Worm (Caenorhabditis elegans) whole organism, L4 larva: ENCODE data around the gene gdi-1.
A peak's percentile ranks its signal among the peaks of the same experiment; 100 is the strongest.

Experiments used
- F10B5.3 ChIP-seq: sonication (generic microtip); optimal IDR thresholded peaks from 2 replicates; lab custom pipeline; 2016; ENCODE audit warnings: mild to moderate bottlenecking, missing genetic modification characterization, missing compliant biosample characterization
- F26F4.8 ChIP-seq: fragments of 200-800 bp; sonication (Bioruptor generic); conservative IDR thresholded peaks from 2 replicates; pipeline ENCODE4 v1.3.6; 2022; ENCODE audit warnings: missing genetic modification characterization, missing compliant biosample characterization
- F37D6.2 ChIP-seq: sonication (generic microtip); optimal IDR thresholded peaks from 2 replicates; lab custom pipeline; 2016; ENCODE audit warnings: mild to moderate bottlenecking, missing genetic modification characterization, missing compliant biosample characterization
- F44E2.7 ChIP-seq: fragments of 200-800 bp; sonication (Bioruptor generic); IDR thresholded peaks from 2 replicates; pipeline ENCODE4 v2.1.2; 2022; ENCODE audit warnings: missing genetic modification characterization, missing compliant biosample characterization
- Y105C5A.15 ChIP-seq: fragments of 200-800 bp; sonication (Bioruptor generic); IDR thresholded peaks from 2 replicates; pipeline ENCODE4 v1.3.6; 2022; ENCODE audit warnings: missing genetic modification characterization, missing compliant biosample characterization
- Y48G9A.11 ChIP-seq: fragments of 200-800 bp; sonication (Bioruptor generic); IDR thresholded peaks from 2 replicates; pipeline ENCODE4 v1.3.6; 2022; ENCODE audit warnings: missing genetic modification reagents, missing genetic modification characterization, missing compliant biosample characterization
- ZK337.2 ChIP-seq: fragments of 200-800 bp; sonication (Bioruptor generic); IDR thresholded peaks from 2 replicates; pipeline ENCODE4 v1.3.6; 2022; ENCODE audit warnings: missing genetic modification reagents, missing genetic modification characterization, missing compliant biosample characterization
- aha-1 ChIP-seq: fragments of 150-350 bp; peaks from one replicate; lab custom pipeline; 2014; ENCODE audit warnings: missing biosample characterization, missing genetic modification characterization
- aly-2 ChIP-seq: sonication (generic microtip); optimal IDR thresholded peaks from 2 replicates; lab custom pipeline; 2018; ENCODE audit warnings: missing biosample characterization, missing genetic modification characterization
- attf-4 ChIP-seq: sonication (generic microtip); optimal IDR thresholded peaks from 3 replicates; lab custom pipeline; 2017; ENCODE audit warnings: missing biosample characterization, missing genetic modification characterization
- ceh-20 ChIP-seq: fragments of 200-800 bp; sonication (Bioruptor generic); IDR thresholded peaks from 2 replicates; pipeline ENCODE4 v1.3.6; 2022; ENCODE audit warnings: missing genetic modification reagents, missing genetic modification characterization, missing compliant biosample characterization
- ceh-32 ChIP-seq: sonication (generic microtip); optimal IDR thresholded peaks from 2 replicates; lab custom pipeline; 2016; ENCODE audit warnings: mild to moderate bottlenecking, missing genetic modification characterization, missing compliant biosample characterization; ENCODE audit not compliant: poor library complexity
- ceh-62 ChIP-seq: sonication (generic microtip); optimal IDR thresholded peaks from 2 replicates; lab custom pipeline; 2017; ENCODE audit warnings: missing biosample characterization, missing genetic modification characterization
- ces-1 ChIP-seq: fragments of 150-350 bp; sonication (generic microtip); optimal IDR thresholded peaks from 4 replicates; lab custom pipeline; 2014; ENCODE audit warnings: missing biosample characterization, missing genetic modification reagents, missing genetic modification characterization
- ctbp-1 ChIP-seq: fragments of 200-800 bp; sonication (Bioruptor generic); IDR thresholded peaks from 2 replicates; pipeline ENCODE4 v1.3.6; 2022; ENCODE audit warnings: missing genetic modification reagents, missing genetic modification characterization, missing compliant biosample characterization
- daf-12 ChIP-seq: fragments of 150-350 bp; optimal IDR thresholded peaks from 2 replicates; lab custom pipeline; 2014; ENCODE audit warnings: missing biosample characterization, missing genetic modification reagents, missing genetic modification characterization
- daf-16 ChIP-seq, 3 experiments: sonication (generic microtip); optimal IDR thresholded peaks; 2 replicates each; lab custom pipeline; 2016 to 2017; ENCODE audit warnings: missing genetic modification characterization in 3 of 3, missing genetic modification reagents in 3 of 3, mild to moderate bottlenecking in 2 of 3, missing compliant biosample characterization in 2 of 3, missing biosample characterization in 1 of 3, moderate library complexity in 1 of 3
- daf-8 ChIP-seq: fragments of 200-800 bp; sonication (Bioruptor generic); IDR thresholded peaks from 2 replicates; pipeline ENCODE4 v1.3.6; 2022; ENCODE audit warnings: missing genetic modification characterization, missing compliant biosample characterization
- dmd-8 ChIP-seq: fragments of 200-800 bp; sonication (Bioruptor generic); IDR thresholded peaks from 2 replicates; pipeline ENCODE4 v1.3.6; 2022; ENCODE audit warnings: missing genetic modification characterization, missing compliant biosample characterization
- duxl-1 ChIP-seq: sonication (generic microtip); optimal IDR thresholded peaks from 2 replicates; lab custom pipeline; 2016; ENCODE audit warnings: mild to moderate bottlenecking, missing genetic modification characterization, moderate library complexity, missing compliant biosample characterization; ENCODE audit not compliant: poor library complexity
- gei-8 ChIP-seq: fragments of 200-800 bp; sonication (Bioruptor generic); optimal IDR thresholded peaks from 2 replicates; lab custom pipeline; 2018; ENCODE audit warnings: mild to moderate bottlenecking, missing genetic modification characterization, missing compliant biosample characterization
- hlh-11 ChIP-seq: fragments of 200-800 bp; sonication (Bioruptor generic); optimal IDR thresholded peaks from 2 replicates; lab custom pipeline; 2018; ENCODE audit warnings: mild to moderate bottlenecking, missing genetic modification characterization, missing compliant biosample characterization
- jun-1 ChIP-seq: fragments of 150-350 bp; optimal IDR thresholded peaks from 2 replicates; lab custom pipeline; 2014; ENCODE audit warnings: missing biosample characterization, missing genetic modification reagents, missing genetic modification characterization
- lim-7 ChIP-seq: fragments of 200-800 bp; sonication (Bioruptor generic); IDR thresholded peaks from 2 replicates; pipeline ENCODE4 v1.3.6; 2022; ENCODE audit warnings: missing genetic modification characterization, missing compliant biosample characterization
- lin-1 ChIP-seq: fragments of 200-800 bp; sonication (Bioruptor generic); IDR thresholded peaks from 2 replicates; pipeline ENCODE4 v1.3.6; 2022; ENCODE audit warnings: missing genetic modification reagents, missing genetic modification characterization, missing compliant biosample characterization
- lin-15B ChIP-seq: fragments of 150-350 bp; sonication (generic microtip); optimal IDR thresholded peaks from 3 replicates; lab custom pipeline; 2014; ENCODE audit warnings: missing biosample characterization, missing genetic modification characterization
- lin-38 ChIP-seq: fragments of 200-800 bp; sonication (Bioruptor generic); IDR thresholded peaks from 2 replicates; pipeline ENCODE4 v1.3.6; 2022; ENCODE audit warnings: missing genetic modification reagents, missing genetic modification characterization, missing compliant biosample characterization
- lin-39 ChIP-seq: fragments of 150-350 bp; optimal IDR thresholded peaks from 2 replicates; lab custom pipeline; 2014; ENCODE audit warnings: missing biosample characterization, missing genetic modification reagents, missing genetic modification characterization
- lsy-2 ChIP-seq, 2 experiments: fragments of 150-350 bp in 1 of 2; sonication (generic microtip) in 1 of 2; optimal IDR thresholded peaks; 2 replicates each; lab custom pipeline; 2014 to 2017; ENCODE audit warnings: missing biosample characterization in 2 of 2, missing genetic modification characterization in 2 of 2
- madf-9 ChIP-seq: fragments of 200-800 bp; sonication (Bioruptor generic); conservative IDR thresholded peaks from 2 replicates; pipeline ENCODE4 v1.3.6; 2022; ENCODE audit warnings: missing genetic modification reagents, missing genetic modification characterization, missing compliant biosample characterization
- mxl-2 ChIP-seq: fragments of 200-800 bp; sonication (Bioruptor generic); conservative IDR thresholded peaks from 2 replicates; pipeline ENCODE4 v1.3.6; 2022; ENCODE audit warnings: missing genetic modification reagents, missing genetic modification characterization, missing compliant biosample characterization
- nhr-10 ChIP-seq: fragments of 150-350 bp; optimal IDR thresholded peaks from 2 replicates; lab custom pipeline; 2014; ENCODE audit warnings: missing biosample characterization, missing genetic modification characterization
- nhr-25 ChIP-seq: sonication (generic microtip); optimal IDR thresholded peaks from 2 replicates; lab custom pipeline; 2017; ENCODE audit warnings: missing genetic modification characterization, mild to moderate bottlenecking, missing compliant biosample characterization, antibody characterized with exemption, moderate library complexity, borderline replicate concordance; ENCODE audit not compliant: insufficient read depth
- nhr-41 ChIP-seq: fragments of 200-800 bp; sonication (Bioruptor generic); IDR thresholded peaks from 2 replicates; pipeline ENCODE4 v1.3.6; 2022; ENCODE audit warnings: missing genetic modification reagents, missing genetic modification characterization, missing compliant biosample characterization
- nhr-48 ChIP-seq: sonication (generic microtip); optimal IDR thresholded peaks from 2 replicates; lab custom pipeline; 2016; ENCODE audit warnings: mild to moderate bottlenecking, missing genetic modification characterization, missing compliant biosample characterization
- nhr-6 ChIP-seq: fragments of 150-350 bp; optimal IDR thresholded peaks from 2 replicates; lab custom pipeline; 2014; ENCODE audit warnings: missing biosample characterization, missing genetic modification characterization
- nhr-76 ChIP-seq: fragments of 150-350 bp; optimal IDR thresholded peaks from 2 replicates; lab custom pipeline; 2014; ENCODE audit warnings: missing biosample characterization, missing genetic modification characterization
- nhr-77 ChIP-seq: fragments of 150-350 bp; optimal IDR thresholded peaks from 2 replicates; lab custom pipeline; 2014; ENCODE audit warnings: missing biosample characterization, missing genetic modification characterization
- pqm-1 ChIP-seq: sonication (generic microtip); optimal IDR thresholded peaks from 2 replicates; lab custom pipeline; 2017; ENCODE audit warnings: missing biosample characterization, missing genetic modification characterization
- sdz-12 ChIP-seq: fragments of 200-800 bp; sonication (Bioruptor generic); optimal IDR thresholded peaks from 2 replicates; lab custom pipeline; 2018; ENCODE audit warnings: mild to moderate bottlenecking, missing genetic modification characterization, missing compliant biosample characterization
- snpc-1.2 ChIP-seq: fragments of 200-800 bp; sonication (Bioruptor generic); IDR thresholded peaks from 2 replicates; pipeline ENCODE4 v1.3.6; 2022; ENCODE audit warnings: missing genetic modification reagents, missing genetic modification characterization, missing compliant biosample characterization
- tag-97 ChIP-seq: fragments of 200-800 bp; sonication (Bioruptor generic); IDR thresholded peaks from 2 replicates; pipeline ENCODE4 v1.3.6; 2022; ENCODE audit warnings: missing genetic modification characterization, missing compliant biosample characterization
- tra-1 ChIP-seq: fragments of 200-800 bp; sonication (Bioruptor generic); IDR thresholded peaks from 2 replicates; pipeline ENCODE4 v1.3.6; 2022; ENCODE audit warnings: missing genetic modification reagents, missing genetic modification characterization, missing compliant biosample characterization
- unc-130 ChIP-seq: sonication (generic microtip); optimal IDR thresholded peaks from 2 replicates; lab custom pipeline; 2016; ENCODE audit warnings: missing genetic modification reagents, missing genetic modification characterization, missing compliant biosample characterization
- vab-7 ChIP-seq: fragments of 200-800 bp; sonication (Bioruptor generic); IDR thresholded peaks from 2 replicates; pipeline ENCODE4 v1.3.6; 2022; ENCODE audit warnings: missing genetic modification reagents, missing genetic modification characterization, missing compliant biosample characterization
- zag-1 ChIP-seq: fragments of 150-350 bp; optimal IDR thresholded peaks from 2 replicates; lab custom pipeline; 2014; ENCODE audit warnings: missing biosample characterization, missing genetic modification characterization
- zfp-3 ChIP-seq: fragments of 200-800 bp; sonication (Bioruptor generic); conservative IDR thresholded peaks from 2 replicates; pipeline ENCODE4 v1.3.6; 2022; ENCODE audit warnings: missing genetic modification reagents, missing genetic modification characterization, missing compliant biosample characterization
- zip-11 ChIP-seq: fragments of 200-800 bp; sonication (Bioruptor generic); IDR thresholded peaks from 2 replicates; pipeline ENCODE4 v1.3.6; 2022; ENCODE audit warnings: missing genetic modification characterization, missing compliant biosample characterization
- zip-2 ChIP-seq: fragments of 150-350 bp; optimal IDR thresholded peaks from 2 replicates; lab custom pipeline; 2014; ENCODE audit warnings: missing biosample characterization, missing genetic modification characterization
- ztf-7 ChIP-seq: fragments of 150-350 bp; optimal IDR thresholded peaks from 2 replicates; lab custom pipeline; 2014; ENCODE audit warnings: missing biosample characterization, missing genetic modification characterization

gdi-1 gene

ce11 chrIV:14824878-14825352, 32.2 kb upstream of the gdi-1 start, which contains the start of gene sec-61.A (continued):
- TF ChIP-seq nhr-10 (tag; lab: Kevin White, UChicago), result no peak
- peak; percentile 47 for TF ChIP-seq nhr-25 (tag; lab: Kevin White, UChicago)
- TF ChIP-seq ctbp-1 (GFP tag; lab: Robert Waterston, UW), result peak; percentile 26; the same call in 1 of the 2 replicates
- no peak for TF ChIP-seq Y48G9A.11 (GFP tag; lab: Robert Waterston, UW)
- TF ChIP-seq hlh-11 (tag; lab: Kevin White, UChicago), result peak; percentile 86
- peak; percentile 94 for TF ChIP-seq snpc-1.2 (GFP tag; lab: Robert Waterston, UW)
- no peak for TF ChIP-seq dmd-8 (GFP tag; lab: Robert Waterston, UW)
- TF ChIP-seq ceh-62 (tag; lab: Kevin White, UChicago), result no peak
- no peak for TF ChIP-seq attf-4
- TF ChIP-seq lim-7 (GFP tag; lab: Robert Waterston, UW), result 0 out of 2 replicates have a peak, but pooled peaks have one; percentile 15
- TF ChIP-seq lsy-2 (tag; optimal IDR thresholded peaks at IDR 0.05; lab: Kevin White, UChicago), result peak; percentile 96 to 98
- peak; percentile 51 for TF ChIP-seq aha-1 (tag; lab: Kevin White, UChicago)
- no peak for TF ChIP-seq F44E2.7
- peak; percentile 79; the same call in 1 of the 2 replicates for TF ChIP-seq zfp-3
- no peak for TF ChIP-seq ces-1 (GFP tag; lab: Kevin White, UChicago)
- TF ChIP-seq tag-97 (GFP tag; lab: Robert Waterston, UW), result no peak
- TF ChIP-seq pqm-1 (tag; lab: Kevin White, UChicago), result peak; percentile 54
- TF ChIP-seq madf-9 (GFP tag; lab: Robert Waterston, UW), result no peak
- TF ChIP-seq lin-38 (GFP tag; lab: Robert Waterston, UW), result peak; percentile 72
- no peak for TF ChIP-seq nhr-41
- TF ChIP-seq F37D6.2 (tag; lab: Kevin White, UChicago), result peak; percentile 41
- no peak for TF ChIP-seq zip-2 (tag; lab: Kevin White, UChicago)
- peak; percentile 55 for TF ChIP-seq unc-130 (GFP tag; lab: Kevin White, UChicago)
- no peak for TF ChIP-seq daf-8
- peak; percentile 1 for TF ChIP-seq duxl-1 (tag; lab: Kevin White, UChicago)
- no peak for TF ChIP-seq aly-2 (tag; lab: Kevin White, UChicago)
- no peak for TF ChIP-seq gei-8 (GFP tag; lab: Kevin White, UChicago)
- TF ChIP-seq nhr-76 (tag; lab: Kevin White, UChicago), result no peak
- no peak for TF ChIP-seq lin-39 (tag; lab: Kevin White, UChicago)
- no peak for TF ChIP-seq lin-1 (GFP tag; lab: Robert Waterston, UW)
- TF ChIP-seq nhr-77 (tag; lab: Kevin White, UChicago), result peak; percentile 47
- no peak for TF ChIP-seq Y105C5A.15 (GFP tag; lab: Robert Waterston, UW)
- no peak for TF ChIP-seq zag-1 (tag; lab: Kevin White, UChicago)
- no peak for TF ChIP-seq nhr-6

- no peak for TF ChIP-seq ceh-20
- TF ChIP-seq vab-7 (GFP tag; lab: Robert Waterston, UW), result no peak
- no peak for TF ChIP-seq madf-9 (GFP tag; lab: Robert Waterston, UW)
- no peak for TF ChIP-seq ceh-32 (tag; lab: Kevin White, UChicago)
- TF ChIP-seq lsy-2 (tag; optimal IDR thresholded peaks at IDR 0.05; lab: Kevin White, UChicago), result no peak
- no peak for TF ChIP-seq dmd-8 (GFP tag; lab: Robert Waterston, UW)
- TF ChIP-seq mxl-2 (GFP tag; lab: Robert Waterston, UW), result no peak
- no peak for TF ChIP-seq F10B5.3 (tag; lab: Kevin White, UChicago)
- no peak for TF ChIP-seq F26F4.8 (GFP tag; lab: Robert Waterston, UW)
- no peak for TF ChIP-seq daf-16 (GFP tag; optimal IDR thresholded peaks at IDR 0.05; lab: Kevin White, UChicago)
- TF ChIP-seq daf-16 (tag; optimal IDR thresholded peaks at IDR 0.05; lab: Kevin White, UChicago), result no peak
- TF ChIP-seq lin-15B (tag; lab: Kevin White, UChicago), result no peak
- no peak for TF ChIP-seq ctbp-1 (GFP tag; lab: Robert Waterston, UW)
- TF ChIP-seq jun-1, result no peak
- no peak for TF ChIP-seq zip-2 (tag; lab: Kevin White, UChicago)
- TF ChIP-seq tra-1 (GFP tag; lab: Robert Waterston, UW), result no peak
- TF ChIP-seq nhr-48 (tag; lab: Kevin White, UChicago), result no peak
- 0 out of 2 replicates have a peak, but pooled peaks have one; percentile 58 for TF ChIP-seq snpc-1.2 (GFP tag; lab: Robert Waterston, UW)
- no peak for TF ChIP-seq ZK337.2 (GFP tag; lab: Robert Waterston, UW)
- TF ChIP-seq Y105C5A.15 (GFP tag; lab: Robert Waterston, UW), result no peak
- peak; percentile 14 for TF ChIP-seq aha-1 (tag; lab: Kevin White, UChicago)
- no peak for TF ChIP-seq sdz-12 (GFP tag; lab: Kevin White, UChicago)
- no peak for TF ChIP-seq daf-12 (tag; lab: Kevin White, UChicago)
- no peak for TF ChIP-seq ztf-7
- TF ChIP-seq zfp-3, result 0 out of 2 replicates have a peak, but pooled peaks have one; percentile 21
- TF ChIP-seq zip-11 (GFP tag; lab: Robert Waterston, UW), result no peak
These were observed 31.5 kb upstream of the gdi-1 start for ce11 chrIV:14824201-14824600.
